Worm (Caenorhabditis elegans) whole organism, L1 larva: ENCODE data around the gene W05E10.5.

ENCODE experiments used
- C04F5.9 ChIP-seq: sonication (generic microtip); optimal IDR thresholded peaks from 2 replicates; lab custom pipeline; 2016; ENCODE audit warnings: missing genetic modification characterization, missing compliant biosample characterization
- efl-1 ChIP-seq, 4 experiments: fragments of 150-350 bp; optimal IDR thresholded peaks in 3 of 4; peaks in 1 of 4; 1 replicate in 1 of 4; 2 replicates in 3 of 4; lab custom pipeline; 2014; ENCODE audit warnings: missing biosample characterization in 2 of 4, missing genetic modification characterization in 2 of 4, missing genetic modification reagents in 2 of 4
- isw-1 ChIP-seq: fragments of 200-800 bp; sonication (Bioruptor generic); IDR thresholded peaks from 2 replicates; pipeline ENCODE4 v1.3.6; 2022; ENCODE audit warnings: missing genetic modification characterization, missing compliant biosample characterization
- nhr-20 ChIP-seq: sonication (generic microtip); optimal IDR thresholded peaks from 2 replicates; lab custom pipeline; 2016; ENCODE audit warnings: mild to moderate bottlenecking, missing genetic modification characterization, missing compliant biosample characterization
- nhr-237 ChIP-seq: fragments of 150-350 bp; optimal IDR thresholded peaks from 2 replicates; lab custom pipeline; 2014; ENCODE audit warnings: missing biosample characterization, missing genetic modification characterization
- nhr-77 ChIP-seq: fragments of 150-350 bp; optimal IDR thresholded peaks from 2 replicates; lab custom pipeline; 2014; ENCODE audit warnings: missing biosample characterization, missing genetic modification characterization
- rnt-1 ChIP-seq: sonication (generic microtip); optimal IDR thresholded peaks from 2 replicates; lab custom pipeline; 2016; ENCODE audit warnings: mild to moderate bottlenecking, missing genetic modification characterization, moderate library complexity, missing compliant biosample characterization
- unc-62 ChIP-seq: fragments of 150-350 bp; optimal IDR thresholded peaks from 2 replicates; lab custom pipeline; 2014; ENCODE audit warnings: missing biosample characterization, missing genetic modification reagents, missing genetic modification characterization
- zag-1 ChIP-seq: fragments of 150-350 bp; optimal IDR thresholded peaks from 2 replicates; lab custom pipeline; 2014; ENCODE audit warnings: missing biosample characterization, missing genetic modification characterization

DNA sequence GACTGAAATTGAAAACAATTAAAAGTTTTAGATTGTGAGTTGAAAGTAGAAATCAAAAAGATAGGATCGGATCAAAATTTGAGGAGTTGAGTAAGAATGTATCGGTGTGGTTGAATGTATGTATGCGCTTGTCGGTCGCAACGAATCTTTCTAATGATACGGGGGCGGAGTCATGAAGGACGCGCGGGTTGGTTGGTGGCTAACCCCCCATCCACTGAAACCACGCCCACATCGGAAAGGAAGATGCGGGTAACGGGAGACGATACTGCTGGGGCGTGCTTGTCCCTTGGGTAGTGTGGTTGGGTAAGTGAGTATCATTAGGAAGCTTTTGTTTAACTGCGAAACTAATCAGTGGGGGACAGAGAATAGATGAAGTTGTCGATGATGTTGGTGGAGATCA lies 9.9 kb upstream of the W05E10.5 start, which contains the start of gene ceh-32:
- TF ChIP-seq nhr-20 (no peak), rnt-1 (no peak), unc-62 (GFP tag; lab: Kevin White, UChicago) (no peak), zag-1 (tag; lab: Kevin White, UChicago) (no peak), C04F5.9 (tag; lab: Kevin White, UChicago) (no peak), isw-1 (GFP tag; lab: Robert Waterston, UW) (no peak), efl-1 (optimal IDR thresholded peaks at IDR 0.05; lab: Kevin White, UChicago) (no peak), efl-1 (GFP tag; optimal IDR thresholded peaks at IDR 0.05 in 1 of 2; lab: Kevin White, UChicago) (no peak), nhr-237 (tag; lab: Kevin White, UChicago) (no peak), nhr-77 (no peak)
